Worm (Caenorhabditis elegans) whole organism, midembryonic: ENCODE data around the gene tceb-3.
"Not testable (repeated sequence)": the region's sequence is repeated elsewhere in the genome, so short reads cannot be mapped to it uniquely, and the experiment has no call there.

ENCODE experiments used
- flt-1 ChIP-seq: fragments of 200-800 bp; sonication (Bioruptor generic); IDR thresholded peaks from 2 replicates; pipeline ENCODE4 v1.3.6; 2022; ENCODE audit warnings: missing genetic modification characterization, missing compliant biosample characterization
- klf-2 ChIP-seq: fragments of 200-800 bp; sonication (Bioruptor generic); conservative IDR thresholded peaks from 2 replicates; pipeline ENCODE4 v1.3.6; 2022; ENCODE audit warnings: missing genetic modification reagents, missing genetic modification characterization, missing compliant biosample characterization
- med-1 ChIP-seq: sonication (generic microtip); optimal IDR thresholded peaks from 2 replicates; lab custom pipeline; 2017; ENCODE audit warnings: missing genetic modification characterization, mild to moderate bottlenecking, missing compliant biosample characterization, antibody characterized with exemption, missing genetic modification reagents; ENCODE audit not compliant: insufficient read depth
- ref-1 ChIP-seq: fragments of 200-800 bp; sonication (Bioruptor generic); conservative IDR thresholded peaks from 2 replicates; pipeline ENCODE4 v1.3.6; 2022; ENCODE audit warnings: missing genetic modification reagents, missing genetic modification characterization, missing compliant biosample characterization
- tab-1 ChIP-seq: fragments of 200-800 bp; sonication (Bioruptor generic); IDR thresholded peaks from 2 replicates; pipeline ENCODE4 v1.3.6; 2022; ENCODE audit warnings: missing genetic modification characterization, missing compliant biosample characterization
- ztf-23 ChIP-seq: fragments of 200-800 bp; sonication (Bioruptor generic); IDR thresholded peaks from 2 replicates; pipeline ENCODE4 v1.3.6; 2022; ENCODE audit warnings: missing genetic modification reagents, missing genetic modification characterization, missing compliant biosample characterization
- ztf-29 ChIP-seq: fragments of 200-800 bp; sonication (Bioruptor generic); IDR thresholded peaks from 2 replicates; pipeline ENCODE4 v1.3.6; 2022; ENCODE audit warnings: missing genetic modification reagents, missing genetic modification characterization, missing compliant biosample characterization

DNA sequence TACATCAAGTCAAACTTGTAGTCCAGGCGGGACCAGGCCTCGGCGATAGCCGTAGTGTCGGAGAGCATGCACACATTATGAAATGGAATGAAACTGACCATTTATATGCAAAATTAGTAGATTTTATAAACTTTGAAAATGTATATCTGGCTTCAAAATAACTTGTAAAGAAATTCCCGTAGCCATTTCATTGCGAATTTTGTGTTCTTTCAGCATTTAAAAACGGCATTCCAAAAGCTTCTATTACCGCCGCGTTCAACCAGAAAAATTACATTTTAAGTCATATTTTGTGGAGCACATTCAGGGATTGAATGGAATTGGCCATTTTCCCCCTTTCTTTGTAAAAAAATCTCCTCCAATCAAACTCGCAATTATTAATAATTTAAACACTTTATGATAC is 24.3 kb downstream of the tceb-3 start, which contains the start of gene Y19D2B.1:
- not testable (repeated sequence) for TF ChIP-seq klf-2 (GFP tag; lab: Robert Waterston, UW); ztf-23; flt-1 (GFP tag; lab: Robert Waterston, UW); ref-1; med-1 (GFP tag; lab: Kevin White, UChicago); ztf-29 (GFP tag; lab: Robert Waterston, UW); tab-1 (GFP tag; lab: Robert Waterston, UW)
